Comparison of ENCODE assay signal across 1 fruit fly cellular context in the genomic region with DNA sequence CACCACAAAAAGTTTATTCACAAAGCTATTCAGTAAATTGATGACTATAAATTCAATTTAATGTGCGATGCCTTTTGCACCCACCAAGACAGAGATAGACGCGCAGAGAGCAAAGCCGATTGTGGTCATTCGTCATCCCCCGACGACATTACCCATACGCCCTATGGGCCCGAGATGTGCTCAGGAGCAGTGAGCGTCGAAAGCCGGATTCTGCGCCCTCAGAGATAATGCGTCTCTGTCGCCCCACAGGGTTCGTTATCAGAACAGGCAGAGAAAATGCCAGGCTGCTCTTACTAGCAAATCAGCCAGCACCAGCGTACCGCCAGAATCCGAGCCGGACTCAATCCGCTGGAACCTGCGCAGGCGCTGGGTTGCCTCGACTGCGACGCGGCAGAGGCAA.
TF ChIP-seq lines count a peak whose summit lies in the region.

No protein-coding gene starts in this region.

TF ChIP-seq in whole organism, embryonic, 481 proteins besides CTCF, POLR2A, EP300 and RAD21 (continued from another document):
- TF ChIP-seq pzg (GFP tag; optimal IDR thresholded peaks at IDR 0.05; lab: Kevin White, UChicago), result peak; percentile 1
- peak; percentile 69 for TF ChIP-seq sug (tag; optimal IDR thresholded peaks at IDR 0.05; lab: Kevin White, UChicago)
- TF ChIP-seq Trl (optimal IDR thresholded peaks at IDR 0.05; lab: Kevin White, UChicago), result peak; percentile 4 to 13
- no peak for TF ChIP-seq Trl (GFP tag; optimal IDR thresholded peaks at IDR 0.05; lab: Kevin White, UChicago)
